Fruit fly (Drosophila melanogaster) whole organism, embryonic: ENCODE data around the gene CG4133.
A peak's percentile ranks its signal among the peaks of the same experiment; 100 is the strongest.

Source experiments
- BEAF-32 ChIP-seq: fragments of 200-800 bp; sonication (Bioruptor generic); optimal IDR thresholded peaks from 3 replicates; lab custom pipeline; 2017; ENCODE audit warnings: missing biosample characterization, missing genetic modification characterization, mild to moderate bottlenecking, moderate library complexity, missing genetic modification reagents
- CG11504 ChIP-seq: fragments of 200-800 bp; sonication (Bioruptor generic); optimal IDR thresholded peaks from 3 replicates; lab custom pipeline; 2019; ENCODE audit warnings: missing biosample characterization, mild to moderate bottlenecking, missing genetic modification characterization, moderate library complexity
- CG11723 ChIP-seq: fragments of 200-800 bp; sonication (Bioruptor generic); optimal IDR thresholded peaks from 2 replicates; lab custom pipeline; 2017; ENCODE audit warnings: missing biosample characterization, mild to moderate bottlenecking, missing genetic modification characterization
- CG13775 ChIP-seq: fragments of 200-800 bp; sonication (Bioruptor generic); optimal IDR thresholded peaks from 3 replicates; lab custom pipeline; 2017; ENCODE audit warnings: missing biosample characterization, mild to moderate bottlenecking, missing genetic modification characterization
- CG17186 ChIP-seq: fragments of 200-800 bp; sonication (Bioruptor generic); optimal IDR thresholded peaks from 3 replicates; lab custom pipeline; 2017; ENCODE audit warnings: missing biosample characterization, missing genetic modification reagents, missing genetic modification characterization
- CG9215 ChIP-seq: fragments of 200-800 bp; sonication (Bioruptor generic); IDR thresholded peaks from 2 replicates; pipeline ENCODE4 v1.3.6; 2022; ENCODE audit warnings: missing biosample characterization, missing genetic modification characterization
- Dll ChIP-seq: fragments of 200-800 bp; sonication (Bioruptor generic); IDR thresholded peaks from 4 replicates; pipeline ENCODE4 v1.3.6; 2022; ENCODE audit warnings: missing biosample characterization, missing genetic modification characterization; ENCODE audit not compliant: partially characterized antibody
- Myb ChIP-seq: fragments of 200-800 bp; sonication (Bioruptor generic); optimal IDR thresholded peaks from 2 replicates; lab custom pipeline; 2016; ENCODE audit warnings: missing biosample characterization, missing genetic modification characterization
- NC2α ChIP-seq: fragments of 200-800 bp; sonication (Bioruptor generic); optimal IDR thresholded peaks from 2 replicates; lab custom pipeline; 2016; ENCODE audit warnings: missing biosample characterization, missing genetic modification characterization
- Ptx1 ChIP-seq: fragments of 200-800 bp; sonication (Bioruptor generic); IDR thresholded peaks from 2 replicates; pipeline ENCODE4 v1.3.6; 2022; ENCODE audit warnings: missing biosample characterization, missing genetic modification characterization
- Taf1 ChIP-seq: fragments of 200-800 bp; sonication (Bioruptor generic); IDR thresholded peaks from 2 replicates; pipeline ENCODE4 v1.3.6; 2022; ENCODE audit warnings: missing biosample characterization, missing genetic modification characterization
- pan ChIP-seq, 4 experiments: fragments of >200 bp in 3 of 4; fragments of 200-800 bp in 1 of 4; sonication (Bioruptor generic) in 1 of 4; optimal IDR thresholded peaks in 3 of 4; IDR thresholded peaks in 1 of 4; 2 replicates each; pipeline versions ENCODE4 v1.3.6 to Lab custom; 2017 to 2022; ENCODE audit warnings: missing biosample characterization in 2 of 4, missing genetic modification characterization in 2 of 4, mixed read lengths in 1 of 4
- sens ChIP-seq: fragments of 200-800 bp; sonication (Bioruptor generic); peaks from one replicate; lab custom pipeline; 2016; ENCODE audit warnings: missing biosample characterization, missing genetic modification characterization

dm6 chr2L:430820-431628, 24.3 kb upstream of the CG4133 start, which contains the start of gene ex:
- TF ChIP-seq CG9215: no peak
- TF ChIP-seq pan (optimal IDR thresholded peaks at IDR 0.05; lab: Kevin White, UChicago): no peak
- TF ChIP-seq pan (GFP tag; optimal IDR thresholded peaks at IDR 0.05 in 1 of 2, IDR thresholded peaks at IDR 0.05 in 1 of 2): peak in 1 of 2 experiments; percentile 61
- no peak for TF ChIP-seq NC2α (GFP tag; lab: Kevin White, UChicago)
- TF ChIP-seq sens: peak; percentile 92
- no peak for TF ChIP-seq CG13775 (GFP tag; lab: Kevin White, UChicago)
- TF ChIP-seq Dll: no peak
- TF ChIP-seq CG17186: peak; percentile 51
- peak; percentile 28 for TF ChIP-seq Myb (GFP tag; lab: Kevin White, UChicago)
- TF ChIP-seq Taf1 (GFP tag; lab: Robert Waterston, UW): no peak
- TF ChIP-seq CG11504 (tag; lab: Kevin White, UChicago): peak; percentile 51
- TF ChIP-seq CG11723 (GFP tag; lab: Kevin White, UChicago): peak; percentile 22
- no peak for TF ChIP-seq BEAF-32 (GFP tag; lab: Kevin White, UChicago)
- no peak for TF ChIP-seq Ptx1 (GFP tag; lab: Robert Waterston, UW)
